Fruit fly (Drosophila melanogaster) whole organism, embryonic: ENCODE data around the gene RpS14a.
A peak's percentile ranks its signal among the peaks of the same experiment; 100 is the strongest.

ENCODE experiments used
- B-H2 ChIP-seq: fragments of 200-800 bp; sonication (Bioruptor generic); optimal IDR thresholded peaks from 2 replicates; lab custom pipeline; 2018; ENCODE audit warnings: missing biosample characterization, mild to moderate bottlenecking, missing genetic modification characterization
- CG10147 ChIP-seq: fragments of 200-800 bp; sonication (Bioruptor generic); optimal IDR thresholded peaks from 2 replicates; lab custom pipeline; 2019; ENCODE audit warnings: missing biosample characterization, mild to moderate bottlenecking, missing genetic modification characterization, moderate library complexity
- CG12769 ChIP-seq: fragments of 200-800 bp; sonication (Bioruptor generic); optimal IDR thresholded peaks from 2 replicates; lab custom pipeline; 2019; ENCODE audit warnings: missing biosample characterization, mild to moderate bottlenecking, missing genetic modification characterization, moderate library complexity
- CG14860 ChIP-seq: fragments of 200-800 bp; sonication (Bioruptor generic); IDR thresholded peaks from 3 replicates; pipeline ENCODE4 v1.3.6; 2022; ENCODE audit warnings: missing biosample characterization, missing genetic modification characterization; ENCODE audit not compliant: partially characterized antibody
- CG1603 ChIP-seq: fragments of 200-800 bp; sonication (Bioruptor generic); optimal IDR thresholded peaks from 2 replicates; lab custom pipeline; 2019; ENCODE audit warnings: missing biosample characterization, mild to moderate bottlenecking, missing genetic modification characterization, moderate library complexity
- CG17829 ChIP-seq: fragments of 200-800 bp; optimal IDR thresholded peaks from 2 replicates; lab custom pipeline; 2019; ENCODE audit warnings: missing biosample characterization, mild to moderate bottlenecking, missing genetic modification characterization, moderate library complexity
- CG1792 ChIP-seq: fragments of 200-800 bp; sonication (Bioruptor generic); optimal IDR thresholded peaks from 2 replicates; lab custom pipeline; 2016; ENCODE audit warnings: missing biosample characterization, missing genetic modification characterization
- CG2712 ChIP-seq: fragments of 200-800 bp; optimal IDR thresholded peaks from 3 replicates; lab custom pipeline; 2019; ENCODE audit warnings: missing biosample characterization, mild to moderate bottlenecking, missing genetic modification characterization, moderate library complexity
- CG2889 ChIP-seq: fragments of 200-800 bp; sonication (Bioruptor generic); IDR thresholded peaks from 3 replicates; pipeline ENCODE4 v1.3.6; 2022; ENCODE audit warnings: missing biosample characterization, missing genetic modification characterization
- CG30020 ChIP-seq: fragments of 200-800 bp; optimal IDR thresholded peaks from 2 replicates; lab custom pipeline; 2019; ENCODE audit warnings: missing biosample characterization, mild to moderate bottlenecking, missing genetic modification characterization, moderate library complexity
- CG4360 ChIP-seq: fragments of 200-800 bp; sonication (Bioruptor generic); IDR thresholded peaks from 2 replicates; pipeline ENCODE4 v1.3.6; 2022; ENCODE audit warnings: missing biosample characterization, missing genetic modification characterization
- CG7839 ChIP-seq: fragments of 200-800 bp; sonication (Bioruptor generic); optimal IDR thresholded peaks from 3 replicates; lab custom pipeline; 2018; ENCODE audit warnings: missing biosample characterization, mild to moderate bottlenecking, missing genetic modification characterization, moderate library complexity
- CG7963 ChIP-seq: fragments of 200-800 bp; sonication (Bioruptor generic); IDR thresholded peaks from 3 replicates; pipeline ENCODE4 v1.3.6; 2022; ENCODE audit warnings: missing biosample characterization, missing genetic modification characterization; ENCODE audit not compliant: partially characterized antibody
- CG8388 ChIP-seq: fragments of 200-800 bp; sonication (Bioruptor generic); optimal IDR thresholded peaks from 2 replicates; lab custom pipeline; 2019; ENCODE audit warnings: missing biosample characterization, mild to moderate bottlenecking, missing genetic modification characterization, moderate library complexity
- CG9797 ChIP-seq: fragments of 200-800 bp; sonication (Bioruptor generic); optimal IDR thresholded peaks from 3 replicates; lab custom pipeline; 2018; ENCODE audit warnings: missing biosample characterization, mild to moderate bottlenecking, missing genetic modification characterization
- D ChIP-seq, 2 experiments: fragments of 200-800 bp in 1 of 2; fragments of >200 bp in 1 of 2; sonication (Bioruptor generic) in 1 of 2; optimal IDR thresholded peaks; 2 replicates in 1 of 2; 3 replicates in 1 of 2; lab custom pipeline; 2017; ENCODE audit warnings: mild to moderate bottlenecking in 1 of 2, missing biosample characterization in 1 of 2, missing genetic modification characterization in 1 of 2, missing genetic modification reagents in 1 of 2
- Deaf1 ChIP-seq: fragments of 200-800 bp; optimal IDR thresholded peaks from 3 replicates; lab custom pipeline; 2019; ENCODE audit warnings: missing biosample characterization, mild to moderate bottlenecking, missing genetic modification characterization, moderate library complexity
- Dll ChIP-seq: fragments of 200-800 bp; sonication (Bioruptor generic); IDR thresholded peaks from 4 replicates; pipeline ENCODE4 v1.3.6; 2022; ENCODE audit warnings: missing biosample characterization, missing genetic modification characterization; ENCODE audit not compliant: partially characterized antibody
- E2f2 ChIP-seq: fragments of 200-800 bp; sonication (Bioruptor generic); IDR thresholded peaks from 2 replicates; pipeline ENCODE4 v1.3.6; 2022; ENCODE audit warnings: missing biosample characterization, missing genetic modification characterization
- Eip74EF ChIP-seq, 2 experiments: fragments of 200-800 bp in 1 of 2; fragments of >200 bp in 1 of 2; sonication (Bioruptor generic) in 1 of 2; optimal IDR thresholded peaks; 2 replicates each; lab custom pipeline; 2017 to 2019; ENCODE audit warnings: missing biosample characterization in 2 of 2, missing genetic modification characterization in 2 of 2, mild to moderate bottlenecking in 1 of 2, moderate library complexity in 1 of 2
- HLH4C ChIP-seq: fragments of 200-800 bp; sonication (Bioruptor generic); IDR thresholded peaks from 3 replicates; pipeline ENCODE4 v1.3.6; 2022; ENCODE audit warnings: missing biosample characterization, missing genetic modification characterization; ENCODE audit not compliant: partially characterized antibody
- HmgD ChIP-seq: fragments of 200-800 bp; sonication (Bioruptor generic); optimal IDR thresholded peaks from 3 replicates; lab custom pipeline; 2016; ENCODE audit warnings: missing biosample characterization, missing genetic modification characterization
- HmgZ ChIP-seq: fragments of 200-800 bp; sonication (Bioruptor generic); optimal IDR thresholded peaks from 2 replicates; lab custom pipeline; 2018; ENCODE audit warnings: missing biosample characterization, mild to moderate bottlenecking, missing genetic modification characterization
- MBD-R2 ChIP-seq: fragments of 200-800 bp; sonication (Bioruptor generic); IDR thresholded peaks from 2 replicates; pipeline ENCODE4 v1.3.6; 2022; ENCODE audit warnings: missing biosample characterization, missing genetic modification characterization
- NFAT ChIP-seq: fragments of 200-800 bp; sonication (Bioruptor generic); IDR thresholded peaks from 2 replicates; pipeline ENCODE4 v1.3.6; 2022; ENCODE audit warnings: missing biosample characterization, missing genetic modification characterization
- Opbp ChIP-seq: fragments of 200-800 bp; sonication (Bioruptor generic); IDR thresholded peaks from 3 replicates; pipeline ENCODE4 v1.3.6; 2022; ENCODE audit warnings: missing biosample characterization, missing genetic modification characterization; ENCODE audit not compliant: partially characterized antibody
- Sin3A ChIP-seq: fragments of >200 bp; optimal IDR thresholded peaks from 2 replicates; lab custom pipeline; 2018
- al ChIP-seq: fragments of 200-800 bp; sonication (Bioruptor generic); IDR thresholded peaks from 2 replicates; pipeline ENCODE4 v1.3.6; 2022; ENCODE audit warnings: missing biosample characterization, missing genetic modification characterization
- ato ChIP-seq: fragments of 200-800 bp; sonication (Bioruptor generic); IDR thresholded peaks from 2 replicates; pipeline ENCODE4 v1.3.6; 2022; ENCODE audit warnings: missing biosample characterization, missing genetic modification characterization; ENCODE audit not compliant: partially characterized antibody
- bigmax ChIP-seq: fragments of 200-800 bp; sonication (Bioruptor generic); optimal IDR thresholded peaks from 2 replicates; lab custom pipeline; 2018; ENCODE audit warnings: missing biosample characterization, mild to moderate bottlenecking, missing genetic modification characterization
- br ChIP-seq: fragments of >200 bp; optimal IDR thresholded peaks from 2 replicates; lab custom pipeline; 2017
- chinmo ChIP-seq: fragments of 200-800 bp; sonication (Bioruptor generic); IDR thresholded peaks from 4 replicates; pipeline ENCODE4 v1.3.6; 2022; ENCODE audit warnings: missing biosample characterization, missing genetic modification characterization; ENCODE audit not compliant: partially characterized antibody
- crp ChIP-seq, 2 experiments: fragments of 200-800 bp; sonication (Bioruptor generic); optimal IDR thresholded peaks; 2 replicates in 1 of 2; 3 replicates in 1 of 2; lab custom pipeline; 2017; ENCODE audit warnings: missing biosample characterization in 2 of 2, missing genetic modification characterization in 2 of 2, mild to moderate bottlenecking in 1 of 2, moderate library complexity in 1 of 2
- dmrt11E ChIP-seq: fragments of 200-800 bp; sonication (Bioruptor generic); optimal IDR thresholded peaks from 3 replicates; lab custom pipeline; 2018; ENCODE audit warnings: missing biosample characterization, mild to moderate bottlenecking, missing genetic modification characterization, moderate library complexity
- hbn ChIP-seq: fragments of 200-800 bp; sonication (Bioruptor generic); IDR thresholded peaks from 2 replicates; pipeline ENCODE4 v1.3.6; 2022; ENCODE audit warnings: missing biosample characterization, missing genetic modification characterization; ENCODE audit not compliant: partially characterized antibody
- insv ChIP-seq, 2 experiments: fragments of 200-800 bp; sonication (Bioruptor generic); optimal IDR thresholded peaks; 3 replicates each; lab custom pipeline; 2016 to 2018; ENCODE audit warnings: missing biosample characterization in 2 of 2, missing genetic modification characterization in 2 of 2
- knrl ChIP-seq: fragments of 200-800 bp; sonication (Bioruptor generic); IDR thresholded peaks from 3 replicates; pipeline ENCODE4 v1.3.6; 2022; ENCODE audit warnings: missing biosample characterization, missing genetic modification characterization; ENCODE audit not compliant: partially characterized antibody
- mam ChIP-seq: fragments of 200-800 bp; sonication (Bioruptor generic); optimal IDR thresholded peaks from 3 replicates; lab custom pipeline; 2016; ENCODE audit warnings: missing biosample characterization, missing genetic modification characterization
- nerfin-2 ChIP-seq: fragments of 200-800 bp; sonication (Bioruptor generic); IDR thresholded peaks from 2 replicates; pipeline ENCODE4 v1.3.6; 2022; ENCODE audit warnings: missing biosample characterization, missing genetic modification characterization; ENCODE audit not compliant: partially characterized antibody
- nmo ChIP-seq: fragments of 200-800 bp; sonication (Bioruptor generic); optimal IDR thresholded peaks from 2 replicates; lab custom pipeline; 2018; ENCODE audit warnings: missing biosample characterization, mild to moderate bottlenecking, missing genetic modification characterization, moderate library complexity
- p53 ChIP-seq: fragments of 200-800 bp; sonication (Bioruptor generic); optimal IDR thresholded peaks from 2 replicates; lab custom pipeline; 2016; ENCODE audit warnings: missing biosample characterization, missing genetic modification characterization
- phol ChIP-seq: fragments of 200-800 bp; sonication (Bioruptor generic); optimal IDR thresholded peaks from 3 replicates; lab custom pipeline; 2018; ENCODE audit warnings: missing biosample characterization, mild to moderate bottlenecking, missing genetic modification characterization, moderate library complexity
- pita ChIP-seq: fragments of 200-800 bp; sonication (Bioruptor generic); optimal IDR thresholded peaks from 2 replicates; lab custom pipeline; 2017; ENCODE audit warnings: missing biosample characterization, mild to moderate bottlenecking, missing genetic modification characterization
- ranshi ChIP-seq: fragments of 200-800 bp; sonication (Bioruptor generic); IDR thresholded peaks from 2 replicates; pipeline ENCODE4 v1.3.6; 2022; ENCODE audit warnings: missing biosample characterization, missing genetic modification characterization
- sug ChIP-seq: fragments of 200-800 bp; optimal IDR thresholded peaks from 2 replicates; lab custom pipeline; 2019; ENCODE audit warnings: missing biosample characterization, mild to moderate bottlenecking, missing genetic modification characterization, moderate library complexity
- tna ChIP-seq: fragments of 200-800 bp; sonication (Bioruptor generic); IDR thresholded peaks from 2 replicates; pipeline ENCODE4 v1.3.6; 2022; ENCODE audit warnings: missing biosample characterization, missing genetic modification characterization; ENCODE audit not compliant: partially characterized antibody

RpS14a gene

DNA sequence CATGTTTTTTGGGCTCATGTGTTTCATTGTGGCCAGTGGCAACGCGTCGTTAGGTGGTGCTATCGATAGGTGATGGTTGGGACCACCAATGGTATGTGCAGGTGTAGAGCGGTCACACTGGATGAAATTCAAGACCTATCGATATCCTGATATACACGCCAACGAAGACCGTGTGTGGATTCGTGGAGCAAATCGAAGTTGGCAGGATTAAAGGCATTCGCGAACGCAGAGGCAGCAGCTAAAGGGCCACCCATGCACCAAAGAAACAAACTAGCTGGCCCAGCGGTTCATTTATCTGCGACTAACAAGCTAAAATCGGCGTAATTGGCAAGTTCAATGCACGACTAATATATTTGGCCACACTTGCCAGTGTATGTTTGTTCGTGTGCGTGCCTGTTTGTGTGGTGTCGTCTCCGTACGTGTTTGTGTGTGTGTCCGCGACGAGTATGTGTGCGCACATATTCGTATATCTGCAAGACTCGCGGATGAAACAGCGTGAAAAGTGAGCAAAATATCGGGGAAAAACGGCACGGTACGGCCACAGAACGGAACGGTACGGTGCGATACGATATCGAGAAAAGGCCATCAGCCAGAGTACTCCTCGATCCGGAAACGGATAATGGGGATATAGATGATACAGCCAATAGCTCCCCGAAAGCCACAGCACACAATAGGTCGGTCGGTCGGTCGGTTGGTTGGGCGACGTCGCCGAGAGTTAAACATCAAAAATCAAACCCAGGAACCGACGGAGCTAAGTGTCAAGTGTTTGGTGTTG is 2.4 kb downstream of the RpS14a start, which contains the start of gene Ubr3 (continued):
- TF ChIP-seq HmgD (GFP tag; lab: Kevin White, UChicago) (peak; percentile 51), Sin3A (peak; percentile 91), nmo (GFP tag; lab: Kevin White, UChicago) (peak; percentile 34), CG2889 (GFP tag; lab: Robert Waterston, UW) (no peak), phol (peak; percentile 20), E2f2 (GFP tag; lab: Robert Waterston, UW) (peak; percentile 17; the same call in 1 of the 2 replicates), al (GFP tag; lab: Robert Waterston, UW) (0 out of 2 replicates have a peak, but pooled peaks have one; percentile 8), pita (GFP tag; lab: Kevin White, UChicago) (no peak), Dll (GFP tag; lab: Robert Waterston, UW) (peak; percentile 72; the same call in 3 of the 4 replicates), Eip74EF (GFP tag; optimal IDR thresholded peaks at IDR 0.05; lab: Kevin White, UChicago) (no peak), CG8388 (GFP tag; lab: Kevin White, UChicago) (no peak), CG4360 (GFP tag; lab: Robert Waterston, UW) (no peak), MBD-R2 (GFP tag; lab: Robert Waterston, UW) (peak; percentile 48; the same call in 1 of the 2 replicates), ato (GFP tag; lab: Robert Waterston, UW) (peak; percentile 59), chinmo (GFP tag; lab: Robert Waterston, UW) (0 out of 4 replicates have a peak, but pooled peaks have one; percentile 30), CG1792 (GFP tag; lab: Kevin White, UChicago) (no peak), hbn (GFP tag; lab: Robert Waterston, UW) (peak; percentile 42; the same call in 1 of the 2 replicates), CG7963 (peak; percentile 74), CG9797 (GFP tag; lab: Kevin White, UChicago) (peak; percentile 82), bigmax (GFP tag; lab: Kevin White, UChicago) (no peak), insv (GFP tag; optimal IDR thresholded peaks at IDR 0.05; lab: Kevin White, UChicago) (peak in 1 of 2 experiments; percentile 13), CG10147 (GFP tag; lab: Kevin White, UChicago) (peak; percentile 39), nerfin-2 (peak; percentile 66), sug (tag; lab: Kevin White, UChicago) (peak; percentile 57), Deaf1 (tag; lab: Kevin White, UChicago) (peak; percentile 69), br (no peak), knrl (GFP tag; lab: Robert Waterston, UW) (peak; percentile 79), dmrt11E (tag; lab: Kevin White, UChicago) (no peak), D (optimal IDR thresholded peaks at IDR 0.05; lab: Kevin White, UChicago) (peak; percentile 91), D (GFP tag; optimal IDR thresholded peaks at IDR 0.05; lab: Kevin White, UChicago) (no peak), CG1603 (tag; lab: Kevin White, UChicago) (peak; percentile 71), p53 (GFP tag; lab: Kevin White, UChicago) (peak; percentile 27), CG17829 (tag; lab: Kevin White, UChicago) (peak; percentile 28), CG14860 (peak; percentile 66), tna (GFP tag; lab: Robert Waterston, UW) (peak; percentile 62), Opbp (GFP tag; lab: Robert Waterston, UW) (peak; percentile 69; the same call in 2 of the 3 replicates), HmgZ (peak; percentile 49), B-H2 (peak; percentile 2), ranshi (no peak), mam (GFP tag; lab: Kevin White, UChicago) (peak; percentile 4), crp (GFP tag; optimal IDR thresholded peaks at IDR 0.05; lab: Kevin White, UChicago) (peak in 1 of 2 experiments; percentile 65), CG12769 (tag; lab: Kevin White, UChicago) (peak; percentile 43), CG7839 (peak; percentile 5), CG30020 (peak; percentile 29), HLH4C (GFP tag; lab: Robert Waterston, UW) (peak; percentile 81), NFAT (GFP tag; lab: Robert Waterston, UW) (0 out of 2 replicates have a peak, but pooled peaks have one; percentile 21), CG2712 (tag; lab: Kevin White, UChicago) (peak; percentile 10)
